Worm (Caenorhabditis elegans) whole organism, L4 larva: ENCODE results near the gene ZC374.2.

ENCODE experiments used
- D1046.2 ChIP-seq: fragments of 200-800 bp; sonication (Bioruptor generic); IDR thresholded peaks from 2 replicates; pipeline ENCODE4 v1.3.6; 2022; ENCODE audit warnings: missing genetic modification characterization, missing compliant biosample characterization
- F44E2.7 ChIP-seq: fragments of 200-800 bp; sonication (Bioruptor generic); IDR thresholded peaks from 2 replicates; pipeline ENCODE4 v2.1.2; 2022; ENCODE audit warnings: missing genetic modification characterization, missing compliant biosample characterization
- F49E8.2 ChIP-seq: sonication (generic microtip); optimal IDR thresholded peaks from 2 replicates; lab custom pipeline; 2016; ENCODE audit warnings: missing compliant biosample characterization, mild to moderate bottlenecking, missing genetic modification characterization, borderline replicate concordance
- Y5F2A.4 ChIP-seq: fragments of 200-800 bp; sonication (Bioruptor generic); optimal IDR thresholded peaks from 2 replicates; lab custom pipeline; 2018; ENCODE audit warnings: mild to moderate bottlenecking, missing genetic modification characterization, missing compliant biosample characterization
- aha-1 ChIP-seq: fragments of 150-350 bp; peaks from one replicate; lab custom pipeline; 2014; ENCODE audit warnings: missing biosample characterization, missing genetic modification characterization
- attf-4 ChIP-seq: sonication (generic microtip); optimal IDR thresholded peaks from 3 replicates; lab custom pipeline; 2017; ENCODE audit warnings: missing biosample characterization, missing genetic modification characterization
- ceh-32 ChIP-seq: sonication (generic microtip); optimal IDR thresholded peaks from 2 replicates; lab custom pipeline; 2016; ENCODE audit warnings: mild to moderate bottlenecking, missing genetic modification characterization, missing compliant biosample characterization; ENCODE audit not compliant: poor library complexity
- ceh-44 ChIP-seq: fragments of 200-800 bp; sonication (Bioruptor generic); IDR thresholded peaks from 2 replicates; pipeline ENCODE4 v1.3.6; 2022; ENCODE audit warnings: missing genetic modification reagents, missing genetic modification characterization, missing compliant biosample characterization
- ces-1 ChIP-seq: fragments of 150-350 bp; sonication (generic microtip); optimal IDR thresholded peaks from 4 replicates; lab custom pipeline; 2014; ENCODE audit warnings: missing biosample characterization, missing genetic modification reagents, missing genetic modification characterization
- cey-2 ChIP-seq: sonication (generic microtip); optimal IDR thresholded peaks from 3 replicates; lab custom pipeline; 2017; ENCODE audit warnings: missing genetic modification characterization, mild to moderate bottlenecking, missing compliant biosample characterization, antibody characterized with exemption, borderline replicate concordance; ENCODE audit not compliant: insufficient read depth
- daf-12 ChIP-seq: fragments of 150-350 bp; optimal IDR thresholded peaks from 2 replicates; lab custom pipeline; 2014; ENCODE audit warnings: missing biosample characterization, missing genetic modification reagents, missing genetic modification characterization
- daf-19 ChIP-seq: fragments of 200-800 bp; sonication (Bioruptor generic); conservative IDR thresholded peaks from 2 replicates; pipeline ENCODE4 v1.3.6; 2022; ENCODE audit warnings: missing genetic modification characterization, missing compliant biosample characterization
- dmd-8 ChIP-seq: fragments of 200-800 bp; sonication (Bioruptor generic); IDR thresholded peaks from 2 replicates; pipeline ENCODE4 v1.3.6; 2022; ENCODE audit warnings: missing genetic modification characterization, missing compliant biosample characterization
- dmd-9 ChIP-seq: fragments of 200-800 bp; sonication (Bioruptor generic); IDR thresholded peaks from 2 replicates; pipeline ENCODE4 v1.3.6; 2022; ENCODE audit warnings: missing genetic modification reagents, missing genetic modification characterization, missing compliant biosample characterization
- egl-43 ChIP-seq: fragments of 200-800 bp; sonication (Bioruptor generic); IDR thresholded peaks from 2 replicates; pipeline ENCODE4 v1.3.6; 2022; ENCODE audit warnings: missing genetic modification reagents, missing genetic modification characterization, missing compliant biosample characterization
- hif-1 ChIP-seq, 2 experiments: sonication (generic microtip); optimal IDR thresholded peaks; 2 replicates each; lab custom pipeline; 2016 to 2017; ENCODE audit warnings: missing compliant biosample characterization in 2 of 2, missing genetic modification characterization in 2 of 2, missing genetic modification reagents in 2 of 2, missing genotype in 2 of 2, mild to moderate bottlenecking in 1 of 2
- hlh-11 ChIP-seq: fragments of 200-800 bp; sonication (Bioruptor generic); optimal IDR thresholded peaks from 2 replicates; lab custom pipeline; 2018; ENCODE audit warnings: mild to moderate bottlenecking, missing genetic modification characterization, missing compliant biosample characterization
- hlh-30 ChIP-seq: sonication (generic microtip); optimal IDR thresholded peaks from 2 replicates; lab custom pipeline; 2017; ENCODE audit warnings: antibody characterized with exemption, mild to moderate bottlenecking, missing genetic modification characterization, missing compliant biosample characterization; ENCODE audit not compliant: insufficient read depth
- lim-7 ChIP-seq: fragments of 200-800 bp; sonication (Bioruptor generic); IDR thresholded peaks from 2 replicates; pipeline ENCODE4 v1.3.6; 2022; ENCODE audit warnings: missing genetic modification characterization, missing compliant biosample characterization
- lin-29 ChIP-seq: fragments of 200-800 bp; sonication (Bioruptor generic); IDR thresholded peaks from 2 replicates; pipeline ENCODE4 v1.3.6; 2022; ENCODE audit warnings: missing genetic modification reagents, missing genetic modification characterization, missing compliant biosample characterization
- lin-39 ChIP-seq: fragments of 150-350 bp; optimal IDR thresholded peaks from 2 replicates; lab custom pipeline; 2014; ENCODE audit warnings: missing biosample characterization, missing genetic modification reagents, missing genetic modification characterization
- lir-3 ChIP-seq: sonication (generic microtip); optimal IDR thresholded peaks from 2 replicates; lab custom pipeline; 2016; ENCODE audit warnings: mild to moderate bottlenecking, missing genetic modification characterization, missing compliant biosample characterization
- madf-5 ChIP-seq, 2 experiments: fragments of 200-800 bp; sonication (Bioruptor generic); IDR thresholded peaks; 2 replicates each; pipeline ENCODE4 v1.3.6; 2022; ENCODE audit warnings: missing compliant biosample characterization in 2 of 2, missing genetic modification characterization in 2 of 2
- madf-9 ChIP-seq: fragments of 200-800 bp; sonication (Bioruptor generic); conservative IDR thresholded peaks from 2 replicates; pipeline ENCODE4 v1.3.6; 2022; ENCODE audit warnings: missing genetic modification reagents, missing genetic modification characterization, missing compliant biosample characterization
- mxl-2 ChIP-seq: fragments of 200-800 bp; sonication (Bioruptor generic); conservative IDR thresholded peaks from 2 replicates; pipeline ENCODE4 v1.3.6; 2022; ENCODE audit warnings: missing genetic modification reagents, missing genetic modification characterization, missing compliant biosample characterization
- nhr-11 ChIP-seq: fragments of 150-350 bp; optimal IDR thresholded peaks from 2 replicates; lab custom pipeline; 2014; ENCODE audit warnings: missing biosample characterization, missing genetic modification characterization
- nhr-237 ChIP-seq: sonication (generic microtip); optimal IDR thresholded peaks from 2 replicates; lab custom pipeline; 2017; ENCODE audit warnings: missing biosample characterization, missing genetic modification characterization
- nhr-41 ChIP-seq: fragments of 200-800 bp; sonication (Bioruptor generic); IDR thresholded peaks from 2 replicates; pipeline ENCODE4 v1.3.6; 2022; ENCODE audit warnings: missing genetic modification reagents, missing genetic modification characterization, missing compliant biosample characterization
- nhr-48 ChIP-seq: sonication (generic microtip); optimal IDR thresholded peaks from 2 replicates; lab custom pipeline; 2016; ENCODE audit warnings: mild to moderate bottlenecking, missing genetic modification characterization, missing compliant biosample characterization
- nhr-6 ChIP-seq: fragments of 150-350 bp; optimal IDR thresholded peaks from 2 replicates; lab custom pipeline; 2014; ENCODE audit warnings: missing biosample characterization, missing genetic modification characterization
- nhr-77 ChIP-seq: fragments of 150-350 bp; optimal IDR thresholded peaks from 2 replicates; lab custom pipeline; 2014; ENCODE audit warnings: missing biosample characterization, missing genetic modification characterization
- pha-4 ChIP-seq, 2 experiments: fragments of 150-350 bp in 1 of 2; fragments of 200-800 bp in 1 of 2; sonication (Bioruptor generic) in 1 of 2; IDR thresholded peaks in 1 of 2; optimal IDR thresholded peaks in 1 of 2; 2 replicates each; pipeline versions ENCODE4 v1.3.6 to Lab custom; 2014 to 2022; ENCODE audit warnings: missing genetic modification characterization in 2 of 2, missing genetic modification reagents in 2 of 2, missing biosample characterization in 1 of 2, missing compliant biosample characterization in 1 of 2
- php-3 ChIP-seq: fragments of 200-800 bp; sonication (Bioruptor generic); IDR thresholded peaks from 2 replicates; pipeline ENCODE4 v1.3.6; 2022; ENCODE audit warnings: missing genetic modification reagents, missing genetic modification characterization, missing compliant biosample characterization
- pqm-1 ChIP-seq: sonication (generic microtip); optimal IDR thresholded peaks from 2 replicates; lab custom pipeline; 2017; ENCODE audit warnings: missing biosample characterization, missing genetic modification characterization
- saeg-2 ChIP-seq: fragments of 200-800 bp; sonication (Bioruptor generic); IDR thresholded peaks from 2 replicates; pipeline ENCODE4 v1.3.6; 2022; ENCODE audit warnings: missing genetic modification reagents, missing genetic modification characterization, missing compliant biosample characterization
- set-16 ChIP-seq: fragments of 200-800 bp; sonication (Bioruptor generic); IDR thresholded peaks from 2 replicates; pipeline ENCODE4 v1.3.6; 2022; ENCODE audit warnings: missing genetic modification reagents, missing genetic modification characterization, missing compliant biosample characterization
- skn-1 ChIP-seq: fragments of 150-350 bp; optimal IDR thresholded peaks from 2 replicates; lab custom pipeline; 2014; ENCODE audit warnings: missing biosample characterization, missing genetic modification characterization
- snpc-1.2 ChIP-seq: fragments of 200-800 bp; sonication (Bioruptor generic); IDR thresholded peaks from 2 replicates; pipeline ENCODE4 v1.3.6; 2022; ENCODE audit warnings: missing genetic modification reagents, missing genetic modification characterization, missing compliant biosample characterization
- snpc-4 ChIP-seq: fragments of 150-350 bp; optimal IDR thresholded peaks from 2 replicates; lab custom pipeline; 2014; ENCODE audit warnings: missing biosample characterization, missing genetic modification characterization
- spr-1 ChIP-seq: sonication (generic microtip); optimal IDR thresholded peaks from 2 replicates; lab custom pipeline; 2016; ENCODE audit warnings: mild to moderate bottlenecking, missing genetic modification characterization, missing compliant biosample characterization
- tag-97 ChIP-seq: fragments of 200-800 bp; sonication (Bioruptor generic); IDR thresholded peaks from 2 replicates; pipeline ENCODE4 v1.3.6; 2022; ENCODE audit warnings: missing genetic modification characterization, missing compliant biosample characterization
- tra-1 ChIP-seq: fragments of 200-800 bp; sonication (Bioruptor generic); IDR thresholded peaks from 2 replicates; pipeline ENCODE4 v1.3.6; 2022; ENCODE audit warnings: missing genetic modification reagents, missing genetic modification characterization, missing compliant biosample characterization
- unc-62 ChIP-seq, 3 experiments: fragments of 150-350 bp in 1 of 3; sonication (generic microtip); optimal IDR thresholded peaks in 2 of 3; peaks in 1 of 3; 1 replicate in 1 of 3; 2 replicates in 2 of 3; lab custom pipeline; 2014 to 2017; ENCODE audit warnings: missing biosample characterization in 3 of 3, missing genetic modification characterization in 3 of 3, missing genetic modification reagents in 3 of 3, missing genotype in 1 of 3
- zfp-2 ChIP-seq: sonication (generic microtip); optimal IDR thresholded peaks from 2 replicates; lab custom pipeline; 2016; ENCODE audit warnings: mild to moderate bottlenecking, missing genetic modification characterization, missing compliant biosample characterization
- zfp-3 ChIP-seq: fragments of 200-800 bp; sonication (Bioruptor generic); conservative IDR thresholded peaks from 2 replicates; pipeline ENCODE4 v1.3.6; 2022; ENCODE audit warnings: missing genetic modification reagents, missing genetic modification characterization, missing compliant biosample characterization
- zip-2 ChIP-seq: fragments of 150-350 bp; optimal IDR thresholded peaks from 2 replicates; lab custom pipeline; 2014; ENCODE audit warnings: missing biosample characterization, missing genetic modification characterization
- ztf-11 ChIP-seq: fragments of 150-350 bp; optimal IDR thresholded peaks from 2 replicates; lab custom pipeline; 2014; ENCODE audit warnings: missing biosample characterization, missing genetic modification characterization
- ztf-7 ChIP-seq: fragments of 150-350 bp; optimal IDR thresholded peaks from 2 replicates; lab custom pipeline; 2014; ENCODE audit warnings: missing biosample characterization, missing genetic modification characterization

The ZC374.2 gene

ce11 chrX:10053742-10054409, 6.7 kb upstream of the ZC374.2 start, which contains the start of gene cbs-1 (continued):
- TF ChIP-seq Y5F2A.4 (GFP tag; lab: Kevin White, UChicago) (no peak), hlh-30 (tag; lab: Kevin White, UChicago) (peak; percentile 0), spr-1 (tag; lab: Kevin White, UChicago) (no peak), ztf-11 (tag; lab: Kevin White, UChicago) (no peak), lin-39 (tag; lab: Kevin White, UChicago) (no peak), nhr-77 (tag; lab: Kevin White, UChicago) (no peak), daf-19 (no peak), nhr-41 (GFP tag; lab: Robert Waterston, UW) (no peak), snpc-1.2 (GFP tag; lab: Robert Waterston, UW) (no peak), zip-2 (no peak), skn-1 (no peak), snpc-4 (tag; lab: Kevin White, UChicago) (no peak), ces-1 (GFP tag; lab: Kevin White, UChicago) (no peak), lir-3 (tag; lab: Kevin White, UChicago) (no peak), unc-62 (GFP tag; optimal IDR thresholded peaks at IDR 0.05 in 1 of 2; lab: Kevin White, UChicago) (peak in 1 of 2 experiments; percentile 86), unc-62 (tag; optimal IDR thresholded peaks at IDR 0.05; lab: Kevin White, UChicago) (no peak), php-3 (GFP tag; lab: Robert Waterston, UW) (peak; percentile 89), F49E8.2 (tag; lab: Kevin White, UChicago) (no peak), pha-4 (GFP tag; IDR thresholded peaks at IDR 0.05; lab: Robert Waterston, UW) (no peak), pha-4 (tag; optimal IDR thresholded peaks at IDR 0.05; lab: Kevin White, UChicago) (no peak), daf-12 (tag; lab: Kevin White, UChicago) (no peak), F44E2.7 (GFP tag; lab: Robert Waterston, UW) (no peak), nhr-48 (tag; lab: Kevin White, UChicago) (peak; percentile 12), ztf-7 (tag; lab: Kevin White, UChicago) (no peak), dmd-8 (GFP tag; lab: Robert Waterston, UW) (no peak), tra-1 (GFP tag; lab: Robert Waterston, UW) (no peak), aha-1 (no peak), hlh-11 (tag; lab: Kevin White, UChicago) (peak; percentile 29), egl-43 (GFP tag; lab: Robert Waterston, UW) (no peak), zfp-3 (GFP tag; lab: Robert Waterston, UW) (no peak), lim-7 (GFP tag; lab: Robert Waterston, UW) (no peak), nhr-237 (tag; lab: Kevin White, UChicago) (no peak), cey-2 (tag; lab: Kevin White, UChicago) (no peak), pqm-1 (tag; lab: Kevin White, UChicago) (no peak)

ce11 chrX:10051625-10052024, 4.4 kb upstream of the ZC374.2 start:
- no peak for TF ChIP-seq madf-5 (GFP tag; IDR thresholded peaks at IDR 0.05; lab: Robert Waterston, UW)
- TF ChIP-seq D1046.2 (GFP tag; lab: Robert Waterston, UW), result no peak
- TF ChIP-seq hlh-30 (tag; lab: Kevin White, UChicago), result peak; percentile 86
- no peak for TF ChIP-seq lir-3 (tag; lab: Kevin White, UChicago)
- TF ChIP-seq zfp-2 (tag; lab: Kevin White, UChicago), result no peak
- TF ChIP-seq nhr-6 (tag; lab: Kevin White, UChicago), result no peak
- TF ChIP-seq nhr-11 (tag; lab: Kevin White, UChicago), result no peak
- peak; percentile 94 to 98 for TF ChIP-seq hif-1 (tag; optimal IDR thresholded peaks at IDR 0.05; lab: Kevin White, UChicago)
- TF ChIP-seq Y5F2A.4 (GFP tag; lab: Kevin White, UChicago), result no peak
- TF ChIP-seq ceh-44, result no peak
- TF ChIP-seq nhr-77 (tag; lab: Kevin White, UChicago), result peak; percentile 57
- 0 out of 2 replicates have a peak, but pooled peaks have one; percentile 51 for TF ChIP-seq mxl-2
- no peak for TF ChIP-seq nhr-41 (GFP tag; lab: Robert Waterston, UW)
- TF ChIP-seq madf-9, result no peak
- TF ChIP-seq aha-1, result peak; percentile 100
- TF ChIP-seq dmd-9, result no peak
- no peak for TF ChIP-seq attf-4 (tag; lab: Kevin White, UChicago)
- no peak for TF ChIP-seq tag-97 (GFP tag; lab: Robert Waterston, UW)
- no peak for TF ChIP-seq dmd-8 (GFP tag; lab: Robert Waterston, UW)
- no peak for TF ChIP-seq set-16
- no peak for TF ChIP-seq nhr-237 (tag; lab: Kevin White, UChicago)
- no peak for TF ChIP-seq saeg-2 (GFP tag; lab: Robert Waterston, UW)
- no peak for TF ChIP-seq ceh-32 (tag; lab: Kevin White, UChicago)
- TF ChIP-seq lin-29 (GFP tag; lab: Robert Waterston, UW), result no peak
